Fruit fly (Drosophila melanogaster): Measurements from ENCODE around the gene ctrip.

dm6 chr3R:4821098-4821605, 9.3 kb upstream of the ctrip start, which contains the start of gene CG14657:
- no peak for TF ChIP-seq corto (GFP tag; optimal IDR thresholded peaks at IDR 0.05)
- no peak for TF ChIP-seq ftz-f1 (GFP tag; optimal IDR thresholded peaks at IDR 0.05)
